Worm (Caenorhabditis elegans) whole organism, L2 larva: ENCODE results near the gene Y45G5AM.5.

Source experiments
- C34F6.9 ChIP-seq: fragments of 150-350 bp; optimal IDR thresholded peaks from 2 replicates; lab custom pipeline; 2014; ENCODE audit warnings: missing biosample characterization, missing genetic modification characterization
- F13H6.1 ChIP-seq: sonication (generic microtip); optimal IDR thresholded peaks from 2 replicates; lab custom pipeline; 2016; ENCODE audit warnings: missing genetic modification characterization, missing compliant biosample characterization
- R02D3.7 ChIP-seq: fragments of 150-350 bp; optimal IDR thresholded peaks from 2 replicates; lab custom pipeline; 2014; ENCODE audit warnings: missing biosample characterization, missing genetic modification characterization
- Y55F3AM.14 ChIP-seq: fragments of 200-800 bp; sonication (Bioruptor generic); optimal IDR thresholded peaks from 2 replicates; lab custom pipeline; 2018; ENCODE audit warnings: mild to moderate bottlenecking, missing genetic modification characterization, missing compliant biosample characterization
- ZK546.5 ChIP-seq: sonication (generic microtip); optimal IDR thresholded peaks from 2 replicates; lab custom pipeline; 2017; ENCODE audit warnings: missing biosample characterization, missing genetic modification characterization
- aly-2 ChIP-seq: fragments of 150-350 bp; optimal IDR thresholded peaks from 2 replicates; lab custom pipeline; 2014; ENCODE audit warnings: missing biosample characterization, missing genetic modification characterization
- ama-1 ChIP-seq: fragments of 150-350 bp; optimal IDR thresholded peaks from 2 replicates; lab custom pipeline; 2018; ENCODE audit warnings: inconsistent platforms
- blmp-1 ChIP-seq: sonication (generic microtip); optimal IDR thresholded peaks from 2 replicates; lab custom pipeline; 2017; ENCODE audit warnings: missing genetic modification characterization, mild to moderate bottlenecking, missing compliant biosample characterization, antibody characterized with exemption, moderate library complexity; ENCODE audit not compliant: insufficient read depth
- ceh-16 ChIP-seq: fragments of 150-350 bp; optimal IDR thresholded peaks from 2 replicates; lab custom pipeline; 2014; ENCODE audit warnings: missing biosample characterization, missing genetic modification characterization
- ceh-82 ChIP-seq: fragments of 150-350 bp; optimal IDR thresholded peaks from 2 replicates; lab custom pipeline; 2014; ENCODE audit warnings: missing biosample characterization, missing genetic modification characterization
- dmd-4 ChIP-seq: sonication (generic microtip); optimal IDR thresholded peaks from 2 replicates; lab custom pipeline; 2017; ENCODE audit warnings: missing biosample characterization, missing genetic modification characterization
- egl-27 ChIP-seq: sonication (generic microtip); optimal IDR thresholded peaks from 3 replicates; lab custom pipeline; 2017; ENCODE audit warnings: missing biosample characterization, missing genetic modification reagents, missing genetic modification characterization
- elt-1 ChIP-seq: fragments of 150-350 bp; optimal IDR thresholded peaks from 2 replicates; lab custom pipeline; 2014; ENCODE audit warnings: missing biosample characterization, missing genetic modification characterization
- elt-3 ChIP-seq: sonication (generic microtip); optimal IDR thresholded peaks from 2 replicates; lab custom pipeline; 2017; ENCODE audit warnings: missing biosample characterization, missing genetic modification characterization
- fos-1 ChIP-seq: fragments of 150-350 bp; optimal IDR thresholded peaks from 2 replicates; lab custom pipeline; 2014; ENCODE audit warnings: missing biosample characterization, missing genetic modification characterization
- gmeb-1 ChIP-seq: fragments of 150-350 bp; optimal IDR thresholded peaks from 2 replicates; lab custom pipeline; 2014; ENCODE audit warnings: missing biosample characterization, missing genetic modification characterization
- lin-11 ChIP-seq: fragments of 150-350 bp; sonication (generic microtip); optimal IDR thresholded peaks from 2 replicates; lab custom pipeline; 2014; ENCODE audit warnings: missing biosample characterization, missing genetic modification characterization, inconsistent platforms, mixed read lengths
- lin-13 ChIP-seq: fragments of 150-350 bp; optimal IDR thresholded peaks from 2 replicates; lab custom pipeline; 2014; ENCODE audit warnings: missing biosample characterization, missing genetic modification reagents, missing genetic modification characterization
- lin-39 ChIP-seq: fragments of 150-350 bp; optimal IDR thresholded peaks from 2 replicates; lab custom pipeline; 2014; ENCODE audit warnings: missing biosample characterization, missing genetic modification reagents, missing genetic modification characterization
- lsy-2 ChIP-seq, 2 experiments: fragments of 150-350 bp in 1 of 2; sonication (generic microtip) in 1 of 2; optimal IDR thresholded peaks; 2 replicates each; lab custom pipeline; 2014 to 2017; ENCODE audit warnings: missing biosample characterization in 2 of 2, missing genetic modification characterization in 2 of 2
- mab-5 ChIP-seq: fragments of 150-350 bp; optimal IDR thresholded peaks from 2 replicates; lab custom pipeline; 2014; ENCODE audit warnings: missing biosample characterization, missing genetic modification characterization
- nhr-10 ChIP-seq: sonication (generic microtip); optimal IDR thresholded peaks from 2 replicates; lab custom pipeline; 2017; ENCODE audit warnings: missing biosample characterization, missing genetic modification characterization
- nhr-11 ChIP-seq: fragments of 150-350 bp; optimal IDR thresholded peaks from 2 replicates; lab custom pipeline; 2014; ENCODE audit warnings: missing biosample characterization, missing genetic modification characterization
- nhr-129 ChIP-seq: fragments of 150-350 bp; optimal IDR thresholded peaks from 2 replicates; lab custom pipeline; 2014; ENCODE audit warnings: missing biosample characterization, missing genetic modification characterization
- nhr-21 ChIP-seq: fragments of 150-350 bp; optimal IDR thresholded peaks from 2 replicates; lab custom pipeline; 2014; ENCODE audit warnings: missing biosample characterization, missing genetic modification characterization
- nhr-23 ChIP-seq: fragments of 150-350 bp; optimal IDR thresholded peaks from 2 replicates; lab custom pipeline; 2014; ENCODE audit warnings: missing biosample characterization, missing genetic modification reagents, missing genetic modification characterization
- nhr-237 ChIP-seq: fragments of 150-350 bp; optimal IDR thresholded peaks from 2 replicates; lab custom pipeline; 2014; ENCODE audit warnings: missing biosample characterization, missing genetic modification characterization
- nhr-25 ChIP-seq: fragments of 150-350 bp; sonication (generic microtip); optimal IDR thresholded peaks from 3 replicates; lab custom pipeline; 2014; ENCODE audit warnings: missing biosample characterization, missing genetic modification characterization
- nhr-6 ChIP-seq: fragments of 150-350 bp; optimal IDR thresholded peaks from 2 replicates; lab custom pipeline; 2014; ENCODE audit warnings: missing biosample characterization, missing genetic modification characterization
- sem-4 ChIP-seq: fragments of 150-350 bp; optimal IDR thresholded peaks from 2 replicates; lab custom pipeline; 2014; ENCODE audit warnings: missing biosample characterization, missing genetic modification reagents, missing genetic modification characterization
- sma-3 ChIP-seq: sonication (generic microtip); optimal IDR thresholded peaks from 2 replicates; lab custom pipeline; 2016; ENCODE audit warnings: missing genetic modification reagents, missing genetic modification characterization, missing compliant biosample characterization
- sma-9 ChIP-seq, 2 experiments: fragments of 150-350 bp in 1 of 2; sonication (generic microtip) in 1 of 2; optimal IDR thresholded peaks; 2 replicates each; lab custom pipeline; 2014 to 2016; ENCODE audit warnings: missing genetic modification characterization in 2 of 2, mild to moderate bottlenecking in 1 of 2, missing biosample characterization in 1 of 2, missing compliant biosample characterization in 1 of 2, missing genetic modification reagents in 1 of 2, moderate library complexity in 1 of 2
- snpc-4 ChIP-seq: fragments of 150-350 bp; optimal IDR thresholded peaks from 2 replicates; lab custom pipeline; 2014; ENCODE audit warnings: missing biosample characterization, missing genetic modification characterization
- unc-55 ChIP-seq: fragments of 150-350 bp; sonication (generic microtip); optimal IDR thresholded peaks from 3 replicates; lab custom pipeline; 2014; ENCODE audit warnings: missing biosample characterization, missing genetic modification reagents, missing genetic modification characterization
- unc-62 ChIP-seq: fragments of 150-350 bp; optimal IDR thresholded peaks from 2 replicates; lab custom pipeline; 2014; ENCODE audit warnings: missing biosample characterization, missing genetic modification reagents, missing genetic modification characterization
- zag-1 ChIP-seq: fragments of 150-350 bp; optimal IDR thresholded peaks from 2 replicates; lab custom pipeline; 2014; ENCODE audit warnings: missing biosample characterization, missing genetic modification characterization
- ztf-1 ChIP-seq: fragments of 200-800 bp; sonication (Bioruptor generic); conservative IDR thresholded peaks from 2 replicates; pipeline ENCODE4 v1.3.6; 2022; ENCODE audit warnings: missing genetic modification characterization, missing compliant biosample characterization

Gene Y45G5AM.5

DNA sequence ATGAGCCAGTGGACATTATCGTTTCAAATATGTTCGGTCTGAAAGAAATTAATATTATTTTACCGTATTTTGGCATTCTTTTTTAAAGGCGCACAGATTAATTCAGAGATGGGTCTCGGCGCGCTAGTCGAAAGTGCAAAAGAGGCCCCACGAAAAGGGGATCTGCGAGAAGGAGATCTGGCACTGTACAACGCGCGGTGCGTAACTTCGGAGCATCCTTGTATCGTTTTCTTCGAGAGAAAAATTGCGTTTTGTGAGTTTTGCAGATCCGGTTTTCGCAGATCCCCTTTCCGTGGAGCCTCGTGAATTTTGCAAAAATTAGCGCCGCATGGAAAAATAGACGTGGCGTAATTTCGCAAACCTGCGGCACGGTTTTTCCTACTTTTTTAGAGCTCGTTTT is 21.5 kb downstream of the Y45G5AM.5 start:
- TF ChIP-seq nhr-6 (tag; lab: Kevin White, UChicago) (no peak), snpc-4 (tag; lab: Kevin White, UChicago) (no peak), nhr-21 (tag; lab: Kevin White, UChicago) (no peak), lin-39 (no peak), unc-62 (no peak), blmp-1 (no peak), ceh-16 (tag; lab: Kevin White, UChicago) (no peak), sma-3 (GFP tag; lab: Kevin White, UChicago) (no peak)
- TF ChIP-seq, all 48 proteins: peak for 0

ce11 chrV:4182546-4182945 is 22.4 kb downstream of the Y45G5AM.5 start:
- TF ChIP-seq ZK546.5 (tag; lab: Kevin White, UChicago) = no peak
- no peak for TF ChIP-seq Y55F3AM.14 (GFP tag; lab: Kevin White, UChicago)
- TF ChIP-seq gmeb-1 = no peak
- TF ChIP-seq snpc-4 (tag; lab: Kevin White, UChicago) = no peak
- TF ChIP-seq R02D3.7 (tag; lab: Kevin White, UChicago) = no peak
- no peak for TF ChIP-seq egl-27
- no peak for TF ChIP-seq mab-5
- no peak for TF ChIP-seq nhr-21 (tag; lab: Kevin White, UChicago)
- TF ChIP-seq blmp-1 = no peak
- no peak for TF ChIP-seq sma-9 (GFP tag; optimal IDR thresholded peaks at IDR 0.05; lab: Kevin White, UChicago)
- no peak for TF ChIP-seq sma-9 (tag; optimal IDR thresholded peaks at IDR 0.05; lab: Kevin White, UChicago)
- no peak for TF ChIP-seq fos-1 (tag; lab: Kevin White, UChicago)
- no peak for TF ChIP-seq elt-3 (tag; lab: Kevin White, UChicago)
- no peak for TF ChIP-seq nhr-23
- no peak for TF ChIP-seq ztf-1 (GFP tag; lab: Robert Waterston, UW)
- TF ChIP-seq unc-62 = no peak
- TF ChIP-seq lin-11 (tag; lab: Kevin White, UChicago) = no peak
- TF ChIP-seq zag-1 = no peak
- no peak for TF ChIP-seq ceh-82 (tag; lab: Kevin White, UChicago)
- TF ChIP-seq, all 48 proteins: peak for 0

DNA sequence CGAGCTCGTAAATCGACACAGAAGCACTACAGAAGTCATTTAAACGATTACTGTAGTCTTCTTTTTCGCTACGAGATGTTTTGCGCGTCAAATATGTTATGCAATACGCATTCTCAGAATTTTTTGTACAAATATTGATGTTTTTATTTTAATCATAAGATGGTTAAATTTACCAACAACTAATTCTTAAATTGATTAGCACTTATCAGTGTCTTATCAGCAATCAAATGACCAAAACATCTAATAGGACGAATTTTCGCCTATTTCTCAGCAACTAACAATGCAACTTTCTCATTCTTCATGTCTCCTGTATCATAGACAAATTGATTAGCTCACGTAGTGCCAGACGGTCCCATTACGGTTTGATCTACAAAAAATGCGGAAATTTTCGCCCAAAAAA is 25.7 kb downstream of the Y45G5AM.5 start:
- TF ChIP-seq lin-39 (no peak), nhr-23 (no peak), egl-27 (no peak), lsy-2 (tag; optimal IDR thresholded peaks at IDR 0.05; lab: Kevin White, UChicago) (no peak), sma-3 (GFP tag; lab: Kevin White, UChicago) (no peak), fos-1 (tag; lab: Kevin White, UChicago) (peak; percentile 5), zag-1 (no peak), aly-2 (no peak)

- TF ChIP-seq C34F6.9 (no peak), elt-1 (tag; lab: Kevin White, UChicago) (no peak), zag-1 (no peak), ceh-82 (tag; lab: Kevin White, UChicago) (no peak), lin-39 (no peak), gmeb-1 (no peak), fos-1 (tag; lab: Kevin White, UChicago) (no peak), sem-4 (no peak), nhr-10 (no peak), ama-1 (no peak), ZK546.5 (tag; lab: Kevin White, UChicago) (no peak), dmd-4 (tag; lab: Kevin White, UChicago) (no peak), nhr-25 (tag; lab: Kevin White, UChicago) (peak; percentile 37), lsy-2 (tag; optimal IDR thresholded peaks at IDR 0.05; lab: Kevin White, UChicago) (no peak), elt-3 (tag; lab: Kevin White, UChicago) (no peak), nhr-237 (tag; lab: Kevin White, UChicago) (no peak), nhr-11 (tag; lab: Kevin White, UChicago) (no peak), sma-3 (GFP tag; lab: Kevin White, UChicago) (peak; percentile 22), lin-11 (tag; lab: Kevin White, UChicago) (no peak), lin-13 (GFP tag; lab: Kevin White, UChicago) (no peak), blmp-1 (peak; percentile 44), mab-5 (no peak), egl-27 (no peak), aly-2 (no peak), nhr-23 (no peak), sma-9 (GFP tag; optimal IDR thresholded peaks at IDR 0.05; lab: Kevin White, UChicago) (peak; percentile 21), sma-9 (tag; optimal IDR thresholded peaks at IDR 0.05; lab: Kevin White, UChicago) (no peak), F13H6.1 (tag; lab: Kevin White, UChicago) (no peak), nhr-21 (tag; lab: Kevin White, UChicago) (peak; percentile 68), ceh-16 (tag; lab: Kevin White, UChicago) (no peak), nhr-129 (tag; lab: Kevin White, UChicago) (no peak), unc-55 (GFP tag; lab: Kevin White, UChicago) (no peak), R02D3.7 (tag; lab: Kevin White, UChicago) (no peak), unc-62 (no peak)
These were observed 26.4 kb downstream of the Y45G5AM.5 start for ce11 chrV:4186453-4187143.
